Fruit fly (Drosophila melanogaster): ENCODE measurements around the gene CG12986.
A peak's percentile ranks its signal among the peaks of the same experiment; 100 is the strongest.

Gene CG12986

DNA sequence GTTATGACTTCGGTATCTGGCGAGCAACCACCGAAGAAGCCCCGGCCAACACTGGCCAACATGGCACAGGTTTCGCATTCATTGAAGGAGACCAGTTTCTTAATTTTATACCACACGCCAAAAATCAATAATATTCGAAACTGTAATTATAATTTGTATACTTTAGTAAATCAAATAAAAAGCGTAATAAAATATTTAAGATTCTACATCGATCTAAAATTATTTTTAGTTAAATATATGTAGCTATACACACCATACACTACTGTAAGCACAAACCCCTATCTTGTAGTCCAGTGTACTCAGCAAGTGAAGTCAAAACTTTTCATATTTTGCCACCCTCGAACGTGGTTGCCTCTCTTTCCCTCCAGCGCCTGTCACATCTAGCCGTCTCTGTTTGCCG, 37.4 kb downstream of the CG12986 start (continued):
- TF ChIP-seq HmgD (GFP tag; optimal IDR thresholded peaks at IDR 0.05) (no peak), hth (optimal IDR thresholded peaks at IDR 0.05) (no peak), pita (GFP tag; optimal IDR thresholded peaks at IDR 0.05) (no peak), mld (GFP tag; IDR thresholded peaks at IDR 0.05; ENCODE audit: partially characterized antibody) (no peak), tgo (GFP tag; IDR thresholded peaks at IDR 0.05) (0 out of 3 replicates have a peak, but pooled peaks have one; percentile 14), bbx (GFP tag; IDR thresholded peaks at IDR 0.05; ENCODE audit: partially characterized antibody) (no peak), Asciz (GFP tag; optimal IDR thresholded peaks at IDR 0.05) (no peak), tll (GFP tag; optimal IDR thresholded peaks at IDR 0.05) (peak in 1 of 2 experiments; percentile 29), CG17361 (GFP tag; IDR thresholded peaks at IDR 0.05) (peak; percentile 58; the same call in 2 of the 3 replicates), CG3995 (GFP tag; optimal IDR thresholded peaks at IDR 0.05) (no peak), Dll (GFP tag; IDR thresholded peaks at IDR 0.05; ENCODE audit: partially characterized antibody) (no peak), slp2 (GFP tag; optimal IDR thresholded peaks at IDR 0.05) (no peak), nau (GFP tag; optimal IDR thresholded peaks at IDR 0.05) (no peak), trh (GFP tag; optimal IDR thresholded peaks at IDR 0.05) (no peak), usp (GFP tag; optimal IDR thresholded peaks at IDR 0.05) (no peak), bsh (GFP tag; optimal IDR thresholded peaks at IDR 0.05) (peak in 1 of 2 experiments; percentile 76), ab (GFP tag; optimal IDR thresholded peaks at IDR 0.05) (no peak), br (optimal IDR thresholded peaks at IDR 0.05) (no peak), CG17385 (GFP tag; optimal IDR thresholded peaks at IDR 0.05) (peak; percentile 51), gsb-n (tag; optimal IDR thresholded peaks at IDR 0.05) (peak; percentile 61), gcm (GFP tag; optimal IDR thresholded peaks at IDR 0.05) (peak; percentile 39), CG9876 (GFP tag; optimal IDR thresholded peaks at IDR 0.05) (no peak), Xbp1 (GFP tag; optimal IDR thresholded peaks at IDR 0.05) (no peak), CG17186 (GFP tag; optimal IDR thresholded peaks at IDR 0.05) (no peak), CG12659 (GFP tag; optimal IDR thresholded peaks at IDR 0.05) (peak; percentile 10), CG4854 (GFP tag; optimal IDR thresholded peaks at IDR 0.05) (no peak), ERR (GFP tag; optimal IDR thresholded peaks at IDR 0.05) (no peak), CG17359 (tag; optimal IDR thresholded peaks at IDR 0.05) (peak; percentile 33), CG32772 (GFP tag; IDR thresholded peaks at IDR 0.05) (no peak), CG11085 (GFP tag; IDR thresholded peaks at IDR 0.05) (no peak), Sox102F (GFP tag; optimal IDR thresholded peaks at IDR 0.05) (peak; percentile 50), Jarid2 (GFP tag; optimal IDR thresholded peaks at IDR 0.05) (no peak), CrebB (tag; optimal IDR thresholded peaks at IDR 0.05) (no peak), CG11696 (GFP tag; IDR thresholded peaks at IDR 0.05) (no peak), Blimp-1 (GFP tag; optimal IDR thresholded peaks at IDR 0.05) (peak; percentile 43), CG13287 (GFP tag; IDR thresholded peaks at IDR 0.05; ENCODE audit: partially characterized antibody) (no peak), sr (GFP tag; IDR thresholded peaks at IDR 0.05) (no peak), Fer3 (tag; optimal IDR thresholded peaks at IDR 0.05) (no peak), Oaz (GFP tag; IDR thresholded peaks at IDR 0.05) (no peak), CG4282 (GFP tag; optimal IDR thresholded peaks at IDR 0.05) (no peak), CG4730 (GFP tag; IDR thresholded peaks at IDR 0.05) (no peak), CG14667 (GFP tag; IDR thresholded peaks at IDR 0.05) (no peak), NC2β (GFP tag; optimal IDR thresholded peaks at IDR 0.05) (no peak), Kr (GFP tag; optimal IDR thresholded peaks at IDR 0.05) (no peak), CG31365 (tag; optimal IDR thresholded peaks at IDR 0.05) (no peak), Hr51 (GFP tag; optimal IDR thresholded peaks at IDR 0.05) (peak in 1 of 2 experiments; percentile 54), CG4328 (GFP tag; optimal IDR thresholded peaks at IDR 0.05) (no peak), CG11695 (GFP tag; IDR thresholded peaks at IDR 0.05) (0 out of 3 replicates have a peak, but pooled peaks have one; percentile 16), CG1529 (GFP tag; optimal IDR thresholded peaks at IDR 0.05) (peak; percentile 38), sens (GFP tag) (peak; percentile 56), dm (GFP tag; optimal IDR thresholded peaks at IDR 0.05) (no peak)
